Worm (Caenorhabditis elegans): ENCODE measurements around the gene F36A4.5.

Gene F36A4.5

ce11 chrIV:4262993-4263392 lies 2.3 kb upstream of the F36A4.5 start, which contains the start of gene col-33:
TSS of gene col-33 (plus strand) at chrIV:4263293.
- TF ChIP-seq unc-62 (GFP tag; optimal IDR thresholded peaks at IDR 0.05) = no peak

DNA sequence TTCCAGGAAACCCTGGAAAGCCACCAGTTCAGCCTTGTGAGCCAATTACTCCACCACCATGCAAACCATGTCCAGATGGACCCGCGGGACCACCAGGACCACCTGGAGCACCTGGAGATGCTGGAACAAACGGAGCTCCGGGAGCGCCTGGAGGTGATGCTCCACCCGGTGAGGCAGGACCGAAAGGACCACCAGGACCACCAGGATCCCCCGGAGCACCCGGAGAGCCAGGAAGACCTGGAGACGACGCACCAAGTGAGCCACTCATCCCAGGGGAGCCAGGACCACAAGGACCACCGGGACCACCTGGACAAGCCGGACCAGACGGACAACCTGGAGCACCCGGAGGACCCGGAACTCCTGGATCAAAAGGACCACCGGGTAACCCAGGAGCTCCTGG lies 675 bp upstream of the F36A4.5 start:
- TF ChIP-seq unc-62 (GFP tag; optimal IDR thresholded peaks at IDR 0.05) = no peak

ce11 chrIV:4265951-4266350 lies 627 bp downstream of the F36A4.5 start:
- TF ChIP-seq unc-62 (GFP tag; optimal IDR thresholded peaks at IDR 0.05) = no peak

DNA sequence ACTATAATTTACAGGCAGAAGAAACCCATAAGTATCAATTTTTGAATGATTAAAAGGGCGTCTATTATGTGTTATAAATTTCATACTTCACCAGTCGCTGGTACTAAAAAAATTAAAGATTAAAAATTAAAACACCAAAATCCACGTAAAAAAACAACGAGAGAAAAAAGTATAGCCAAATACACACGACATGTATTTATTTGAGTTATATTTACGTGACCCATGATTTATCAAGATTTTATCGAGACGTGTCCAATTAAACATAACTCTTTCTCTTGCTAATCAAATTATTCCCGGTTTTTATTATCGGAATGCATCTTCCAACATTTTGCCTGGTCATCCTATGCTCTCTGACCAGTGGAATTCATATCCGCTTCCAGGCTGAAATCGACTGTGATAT lies 2.0 kb downstream of the F36A4.5 start, which contains the start of gene F36A4.4:
F36A4.4 (plus strand) TSS at position 301 of the 400 bp plus-strand sequence.
- no peak for TF ChIP-seq unc-62 (GFP tag; optimal IDR thresholded peaks at IDR 0.05)

- TF ChIP-seq unc-62 (GFP tag; optimal IDR thresholded peaks at IDR 0.05) = no peak
Observed at ce11 chrIV:4269308-4269707, 4.0 kb downstream of the F36A4.5 start, which contains the start of gene F36A4.3. TSS of gene F36A4.3 (plus strand) at chrIV:4269608.

DNA sequence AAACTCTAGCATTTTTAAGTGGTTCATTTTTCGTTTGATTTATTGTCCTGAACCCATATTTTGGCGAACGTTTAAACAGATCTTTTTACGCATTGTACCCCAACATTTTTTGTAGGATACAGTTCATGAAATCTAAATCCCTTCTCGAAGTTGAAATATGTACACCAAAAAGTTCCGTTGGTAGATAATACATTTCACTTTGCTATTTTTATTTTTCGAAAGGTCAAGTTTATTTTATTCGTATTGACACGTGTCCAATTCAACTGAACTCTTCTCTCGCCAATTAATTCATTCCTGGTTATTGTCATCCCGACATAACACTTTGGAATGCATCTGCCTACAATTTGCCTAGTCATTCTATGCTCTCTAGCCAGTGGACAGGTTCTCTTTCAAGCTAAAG lies 5.6 kb downstream of the F36A4.5 start, which contains the start of gene F36A4.2:
F36A4.2 (plus strand) TSS at position 301 of the 400 bp plus-strand sequence.
- TF ChIP-seq unc-62 (GFP tag; optimal IDR thresholded peaks at IDR 0.05) = no peak

- TF ChIP-seq unc-62 (GFP tag; optimal IDR thresholded peaks at IDR 0.05) = no peak
Observed at ce11 chrIV:4272167-4272566, 6.8 kb downstream of the F36A4.5 start, which contains the start of gene F36A4.1. TSS of gene F36A4.1 (plus strand) at chrIV:4272467.

DNA sequence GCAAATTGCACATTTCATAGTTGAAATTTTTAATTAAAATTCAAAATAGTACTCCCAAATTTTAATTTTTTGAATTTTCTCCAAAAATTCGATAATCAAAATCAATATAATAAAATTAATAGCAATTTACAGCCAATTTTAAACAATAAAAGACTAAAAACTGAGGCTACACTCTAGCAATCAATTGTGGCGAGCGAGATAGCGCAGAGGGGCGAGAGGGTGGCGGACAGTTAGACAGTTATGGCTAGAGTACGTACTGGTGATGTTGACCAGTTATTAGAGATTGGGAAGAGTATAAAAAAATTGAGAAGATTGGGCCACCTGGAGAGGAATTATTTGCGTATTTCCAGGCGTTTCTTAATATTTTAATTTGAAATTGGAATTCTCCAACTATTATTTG lies 12.4 kb downstream of the F36A4.5 start, which contains the start of gene nhr-78:
nhr-78 (minus strand) TSS at position 182 of the 400 bp plus-strand sequence.
- no peak for TF ChIP-seq unc-62 (GFP tag; optimal IDR thresholded peaks at IDR 0.05)

DNA sequence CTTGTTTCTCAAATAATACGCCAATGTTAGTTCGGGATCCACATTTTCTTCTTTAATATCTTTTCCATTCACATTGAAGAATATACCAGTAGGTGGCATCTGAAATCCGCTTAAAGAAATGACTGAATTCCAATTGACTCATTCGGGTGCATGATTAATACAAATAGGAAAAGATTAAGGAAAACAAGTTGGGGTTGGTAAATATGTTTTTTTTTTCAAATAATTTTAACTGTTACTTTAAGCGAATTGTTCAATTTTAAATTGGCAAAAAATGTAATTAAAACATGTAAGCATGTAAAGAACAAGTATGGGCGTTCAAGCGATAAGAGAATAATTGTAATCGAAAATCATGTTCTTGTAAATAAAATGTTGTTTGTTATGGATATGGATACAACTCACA lies 18.7 kb downstream of the F36A4.5 start, which contains the start of gene F15E6.6:
F15E6.6 (minus strand) TSS at position 101 of the 400 bp plus-strand sequence.
- TF ChIP-seq unc-62 (GFP tag; optimal IDR thresholded peaks at IDR 0.05) = no peak

DNA sequence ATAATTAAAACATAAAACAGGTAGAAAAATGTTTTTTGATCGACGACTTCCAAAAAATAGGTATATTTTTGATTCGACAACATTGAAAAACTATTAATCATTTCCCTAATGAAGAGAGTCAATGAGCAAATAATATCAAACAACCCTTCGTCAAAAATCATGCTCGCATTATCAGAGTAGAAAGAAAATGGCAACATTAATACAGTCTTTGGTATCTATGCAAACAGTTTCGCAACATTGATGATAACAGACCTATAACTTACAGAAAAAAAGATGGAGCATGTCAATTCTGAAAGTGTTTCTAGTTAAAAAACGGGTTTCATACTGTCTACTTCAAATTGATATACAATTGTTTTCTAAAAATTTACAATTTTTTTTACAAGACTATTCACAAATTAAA lies 19.7 kb downstream of the F36A4.5 start:
- TF ChIP-seq unc-62 (GFP tag; optimal IDR thresholded peaks at IDR 0.05) = no peak

DNA sequence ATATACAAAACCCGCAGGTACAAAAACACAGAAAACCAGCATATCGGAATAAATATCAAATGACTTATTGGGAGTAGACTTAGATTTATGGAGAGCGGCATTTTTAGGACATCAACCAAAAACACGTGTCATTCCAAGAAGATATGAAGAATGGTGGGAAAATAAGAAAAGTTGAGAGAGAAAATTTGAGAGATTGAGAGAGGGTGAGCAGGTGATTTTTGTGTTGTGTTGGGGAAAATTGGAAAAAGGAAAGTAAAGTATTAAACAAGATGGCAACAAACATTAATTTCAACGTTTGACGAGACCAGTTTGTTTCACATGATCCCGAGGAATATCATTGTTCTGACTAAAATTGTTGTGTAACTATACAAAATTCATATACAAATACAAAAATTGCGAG lies 23.0 kb downstream of the F36A4.5 start, which contains the start of gene srv-4:
srv-4 (minus strand) TSS at position 101 of the 400 bp plus-strand sequence.
- no peak for TF ChIP-seq unc-62 (GFP tag; optimal IDR thresholded peaks at IDR 0.05)

ce11 chrIV:4289267-4289666 lies 23.9 kb downstream of the F36A4.5 start, which contains the start of gene F15E6.5:
TSS of gene F15E6.5 (plus strand) at chrIV:4289567.
- no peak for TF ChIP-seq unc-62 (GFP tag; optimal IDR thresholded peaks at IDR 0.05)

ce11 chrIV:4290472-4290871 lies 25.1 kb downstream of the F36A4.5 start, which contains the start of gene dct-7:
TSS of gene dct-7 (minus strand) at chrIV:4290572.
- TF ChIP-seq unc-62 (GFP tag; optimal IDR thresholded peaks at IDR 0.05) = no peak

ce11 chrIV:4291174-4291573 lies 25.9 kb downstream of the F36A4.5 start, which contains the start of gene F15E6.4:
TSS of gene F15E6.4 (plus strand) at chrIV:4291474.
- no peak for TF ChIP-seq unc-62 (GFP tag; optimal IDR thresholded peaks at IDR 0.05)

DNA sequence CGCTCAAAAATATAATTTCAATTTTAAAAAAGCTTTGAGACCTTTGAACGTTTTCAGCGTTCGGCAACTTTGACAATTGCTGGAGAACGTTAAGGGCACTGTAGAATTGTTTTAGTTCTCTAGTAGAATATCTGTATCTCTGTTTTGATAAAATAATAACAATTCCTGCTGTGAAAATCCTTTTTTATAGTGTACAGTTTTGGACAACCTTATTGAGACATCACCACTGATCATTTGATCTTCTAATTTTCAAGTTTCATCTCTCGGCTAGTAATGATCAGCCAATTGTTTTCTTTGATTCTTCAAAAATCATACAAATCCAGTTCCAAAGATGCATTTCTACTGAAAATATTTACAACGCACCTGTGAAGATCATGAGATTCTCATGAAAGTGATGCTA lies 27.2 kb downstream of the F36A4.5 start, which contains the start of gene F15E6.10:
F15E6.10 (plus strand) TSS at position 301 of the 400 bp plus-strand sequence.
- TF ChIP-seq unc-62 (GFP tag; optimal IDR thresholded peaks at IDR 0.05) = no peak

DNA sequence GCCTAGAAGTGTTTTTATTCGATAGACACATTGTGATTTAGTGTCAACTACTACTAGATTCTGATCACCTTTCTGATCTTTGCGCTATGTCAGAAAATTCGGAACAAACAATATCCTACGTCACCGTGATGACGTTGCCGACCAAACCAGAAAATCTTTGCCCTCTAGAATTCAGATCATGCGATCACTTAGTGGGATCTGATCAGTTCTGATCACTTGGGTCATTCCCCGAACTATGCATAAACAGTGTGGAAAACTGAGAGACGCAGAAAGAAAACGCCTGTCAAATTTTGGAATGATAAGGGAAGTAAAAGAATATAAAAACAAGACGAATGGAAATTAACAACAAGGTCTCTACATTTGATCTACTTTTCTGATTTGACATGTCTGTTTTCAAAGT lies 29.2 kb downstream of the F36A4.5 start, which contains the start of gene F15E6.3:
F15E6.3 (plus strand) TSS at position 344 of the 400 bp plus-strand sequence.
- no peak for TF ChIP-seq unc-62 (GFP tag; optimal IDR thresholded peaks at IDR 0.05)

DNA sequence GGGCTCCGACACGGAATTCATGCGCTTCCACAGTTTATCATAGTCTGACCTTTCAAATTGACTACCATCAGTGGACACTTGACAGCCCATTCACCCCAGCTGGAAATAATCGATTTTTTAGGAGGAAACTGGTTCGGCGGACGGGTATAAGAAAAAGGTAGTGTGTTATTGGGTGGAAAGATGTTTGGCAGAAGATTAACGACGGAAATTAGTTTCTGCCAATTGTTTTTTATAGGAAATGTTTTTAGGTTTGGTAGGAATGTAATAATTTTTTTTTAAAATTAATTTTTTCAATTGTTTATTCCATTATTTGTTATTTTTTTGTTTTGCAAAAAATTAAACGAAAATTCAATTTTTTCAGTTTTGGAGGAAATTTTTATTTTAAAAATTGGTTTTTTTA lies 33.7 kb downstream of the F36A4.5 start, which contains the start of gene F15E6.9:
F15E6.9 (minus strand) TSS at position 101 of the 400 bp plus-strand sequence.
- no peak for TF ChIP-seq unc-62 (GFP tag; optimal IDR thresholded peaks at IDR 0.05)
